Fruit fly (Drosophila melanogaster) whole organism, embryonic: ENCODE results near the gene Ankle2.

Experiments used
- B-H1 ChIP-seq: fragments of 200-800 bp; sonication (Bioruptor generic); IDR thresholded peaks from 3 replicates; pipeline ENCODE4 v1.3.6; 2022; ENCODE audit warnings: missing biosample characterization, missing genetic modification characterization
- CG17568 ChIP-seq: fragments of 200-800 bp; sonication (Bioruptor generic); optimal IDR thresholded peaks from 2 replicates; lab custom pipeline; 2018; ENCODE audit warnings: missing biosample characterization, mild to moderate bottlenecking, missing genetic modification characterization, moderate library complexity
- CG18619 ChIP-seq: fragments of 200-800 bp; sonication (Bioruptor generic); optimal IDR thresholded peaks from 3 replicates; lab custom pipeline; 2017; ENCODE audit warnings: missing biosample characterization, mild to moderate bottlenecking, missing genetic modification characterization
- CG2202 ChIP-seq: fragments of 200-800 bp; sonication (Bioruptor generic); optimal IDR thresholded peaks from 2 replicates; lab custom pipeline; 2018; ENCODE audit warnings: missing biosample characterization, mild to moderate bottlenecking, missing genetic modification characterization
- CG3847 ChIP-seq: fragments of 200-800 bp; sonication (Bioruptor generic); IDR thresholded peaks from 2 replicates; pipeline ENCODE4 v1.3.6; 2022; ENCODE audit warnings: missing biosample characterization, missing genetic modification characterization
- CG6765 ChIP-seq: fragments of 200-800 bp; sonication (Bioruptor generic); optimal IDR thresholded peaks from 3 replicates; lab custom pipeline; 2017; ENCODE audit warnings: missing biosample characterization, mild to moderate bottlenecking, missing genetic modification characterization
- CG6854 ChIP-seq: fragments of 200-800 bp; sonication (Bioruptor generic); optimal IDR thresholded peaks from 3 replicates; lab custom pipeline; 2017; ENCODE audit warnings: missing biosample characterization, mild to moderate bottlenecking, missing genetic modification characterization
- CG7271 ChIP-seq: fragments of 200-800 bp; sonication (Bioruptor generic); optimal IDR thresholded peaks from 2 replicates; lab custom pipeline; 2018; ENCODE audit warnings: missing biosample characterization, mild to moderate bottlenecking, missing genetic modification characterization, moderate library complexity
- CG7372 ChIP-seq: fragments of 200-800 bp; sonication (Bioruptor generic); IDR thresholded peaks from 2 replicates; pipeline ENCODE4 v1.3.6; 2022; ENCODE audit warnings: missing biosample characterization, missing genetic modification characterization
- CG7963 ChIP-seq: fragments of 200-800 bp; sonication (Bioruptor generic); IDR thresholded peaks from 3 replicates; pipeline ENCODE4 v1.3.6; 2022; ENCODE audit warnings: missing biosample characterization, missing genetic modification characterization; ENCODE audit not compliant: partially characterized antibody
- CG9797 ChIP-seq: fragments of 200-800 bp; sonication (Bioruptor generic); optimal IDR thresholded peaks from 3 replicates; lab custom pipeline; 2018; ENCODE audit warnings: missing biosample characterization, mild to moderate bottlenecking, missing genetic modification characterization
- Camta ChIP-seq: fragments of 200-800 bp; sonication (Bioruptor generic); optimal IDR thresholded peaks from 2 replicates; lab custom pipeline; 2016; ENCODE audit warnings: missing biosample characterization, missing genetic modification characterization
- Dek ChIP-seq: fragments of 200-800 bp; sonication (Bioruptor generic); optimal IDR thresholded peaks from 3 replicates; lab custom pipeline; 2019; ENCODE audit warnings: missing biosample characterization, mild to moderate bottlenecking, missing genetic modification characterization, moderate library complexity
- Doc3 ChIP-seq: fragments of 200-800 bp; sonication (Bioruptor generic); IDR thresholded peaks from 3 replicates; pipeline ENCODE4 v1.3.6; 2022; ENCODE audit warnings: missing biosample characterization, missing genetic modification characterization; ENCODE audit not compliant: partially characterized antibody
- ERR ChIP-seq: fragments of 200-800 bp; sonication (Bioruptor generic); optimal IDR thresholded peaks from 2 replicates; lab custom pipeline; 2016; ENCODE audit warnings: missing biosample characterization, missing genetic modification characterization
- Ets65A ChIP-seq: fragments of 200-800 bp; sonication (Bioruptor generic); peaks from one replicate; lab custom pipeline; 2016; ENCODE audit warnings: missing biosample characterization, missing genetic modification characterization
- HLH54F ChIP-seq: fragments of 200-800 bp; sonication (Bioruptor generic); optimal IDR thresholded peaks from 3 replicates; lab custom pipeline; 2016; ENCODE audit warnings: missing biosample characterization, missing genetic modification characterization
- Hr3 ChIP-seq: fragments of 200-800 bp; sonication (Bioruptor generic); optimal IDR thresholded peaks from 3 replicates; lab custom pipeline; 2016; ENCODE audit warnings: missing biosample characterization, missing genetic modification characterization
- MBD-R2 ChIP-seq: fragments of 200-800 bp; sonication (Bioruptor generic); IDR thresholded peaks from 2 replicates; pipeline ENCODE4 v1.3.6; 2022; ENCODE audit warnings: missing biosample characterization, missing genetic modification characterization
- Med ChIP-seq: fragments of 200-800 bp; sonication (Bioruptor generic); peaks from one replicate; lab custom pipeline; 2016; ENCODE audit warnings: missing biosample characterization, missing genetic modification characterization, mild to moderate bottlenecking, inconsistent platforms, moderate library complexity
- Nf-YC ChIP-seq: fragments of 200-800 bp; optimal IDR thresholded peaks from 3 replicates; lab custom pipeline; 2019; ENCODE audit warnings: missing biosample characterization, mild to moderate bottlenecking, missing genetic modification characterization, moderate library complexity
- Poxn ChIP-seq: fragments of 200-800 bp; sonication (Bioruptor generic); IDR thresholded peaks from 2 replicates; pipeline ENCODE4 v1.3.6; 2022; ENCODE audit warnings: missing biosample characterization, missing genetic modification characterization
- TFAM ChIP-seq: fragments of 200-800 bp; sonication (Bioruptor generic); optimal IDR thresholded peaks from 2 replicates; lab custom pipeline; 2017; ENCODE audit warnings: missing biosample characterization, missing genetic modification characterization, inconsistent platforms
- ab ChIP-seq: fragments of 200-800 bp; sonication (Bioruptor generic); optimal IDR thresholded peaks from 2 replicates; lab custom pipeline; 2016; ENCODE audit warnings: missing biosample characterization, missing genetic modification characterization
- cad ChIP-seq: fragments of >200 bp; optimal IDR thresholded peaks from 2 replicates; lab custom pipeline; 2017; ENCODE audit warnings: missing biosample characterization, missing genetic modification characterization
- da ChIP-seq: fragments of 200-800 bp; sonication (Bioruptor generic); optimal IDR thresholded peaks from 2 replicates; lab custom pipeline; 2016; ENCODE audit warnings: missing biosample characterization, missing genetic modification characterization
- dimm ChIP-seq: fragments of 200-800 bp; sonication (Bioruptor generic); IDR thresholded peaks from 2 replicates; pipeline ENCODE4 v1.3.6; 2022; ENCODE audit warnings: missing biosample characterization, missing genetic modification characterization
- disco-r ChIP-seq: fragments of 200-800 bp; sonication (Bioruptor generic); optimal IDR thresholded peaks from 2 replicates; lab custom pipeline; 2016; ENCODE audit warnings: missing biosample characterization, missing genetic modification characterization
- fru ChIP-seq: fragments of >200 bp; optimal IDR thresholded peaks from 2 replicates; lab custom pipeline; 2017
- ftz-f1 ChIP-seq: fragments of 200-800 bp; sonication (Bioruptor generic); optimal IDR thresholded peaks from 2 replicates; lab custom pipeline; 2016; ENCODE audit warnings: missing biosample characterization, missing genetic modification characterization
- insv ChIP-seq, 2 experiments: fragments of 200-800 bp; sonication (Bioruptor generic); optimal IDR thresholded peaks; 3 replicates each; lab custom pipeline; 2016 to 2018; ENCODE audit warnings: missing biosample characterization in 2 of 2, missing genetic modification characterization in 2 of 2
- inv ChIP-seq: fragments of 200-800 bp; sonication (Bioruptor generic); IDR thresholded peaks from 2 replicates; pipeline ENCODE4 v1.3.6; 2022; ENCODE audit warnings: missing biosample characterization, missing genetic modification characterization; ENCODE audit not compliant: partially characterized antibody
- lilli ChIP-seq: fragments of 200-800 bp; sonication (Bioruptor generic); optimal IDR thresholded peaks from 3 replicates; lab custom pipeline; 2016; ENCODE audit warnings: missing biosample characterization, missing genetic modification characterization
- lov ChIP-seq, 2 experiments: fragments of 200-800 bp in 1 of 2; fragments of >200 bp in 1 of 2; sonication (Bioruptor generic) in 1 of 2; IDR thresholded peaks in 1 of 2; optimal IDR thresholded peaks in 1 of 2; 2 replicates in 1 of 2; 3 replicates in 1 of 2; pipeline versions ENCODE4 v1.3.6 to Lab custom; 2017 to 2022; ENCODE audit warnings: missing biosample characterization in 1 of 2, missing genetic modification characterization in 1 of 2
- nau ChIP-seq: fragments of 200-800 bp; sonication (Bioruptor generic); optimal IDR thresholded peaks from 3 replicates; lab custom pipeline; 2017; ENCODE audit warnings: missing biosample characterization, mild to moderate bottlenecking, missing genetic modification characterization, missing genetic modification reagents
- odd ChIP-seq: fragments of 200-800 bp; sonication (Bioruptor generic); optimal IDR thresholded peaks from 2 replicates; lab custom pipeline; 2017; ENCODE audit warnings: missing biosample characterization, mild to moderate bottlenecking, missing genetic modification characterization
- onecut ChIP-seq: fragments of 200-800 bp; sonication (Bioruptor generic); IDR thresholded peaks from 2 replicates; pipeline ENCODE4 v1.3.6; 2022; ENCODE audit warnings: missing biosample characterization, missing genetic modification characterization
- psq ChIP-seq: fragments of 200-800 bp; sonication (Bioruptor generic); optimal IDR thresholded peaks from 2 replicates; lab custom pipeline; 2017; ENCODE audit warnings: missing biosample characterization, missing genetic modification characterization
- schlank ChIP-seq: fragments of 200-800 bp; sonication (Bioruptor generic); optimal IDR thresholded peaks from 2 replicates; lab custom pipeline; 2018; ENCODE audit warnings: missing biosample characterization, mild to moderate bottlenecking, missing genetic modification characterization
- sens ChIP-seq: fragments of 200-800 bp; sonication (Bioruptor generic); peaks from one replicate; lab custom pipeline; 2016; ENCODE audit warnings: missing biosample characterization, missing genetic modification characterization
- sna ChIP-seq: fragments of 200-800 bp; sonication (Bioruptor generic); IDR thresholded peaks from 2 replicates; pipeline ENCODE4 v1.3.6; 2022; ENCODE audit warnings: missing biosample characterization, missing genetic modification characterization; ENCODE audit not compliant: partially characterized antibody
- stwl ChIP-seq: fragments of 200-800 bp; sonication (Bioruptor generic); optimal IDR thresholded peaks from 3 replicates; lab custom pipeline; 2018; ENCODE audit warnings: missing biosample characterization, mild to moderate bottlenecking, missing genetic modification characterization, moderate library complexity
- sug ChIP-seq: fragments of 200-800 bp; optimal IDR thresholded peaks from 2 replicates; lab custom pipeline; 2019; ENCODE audit warnings: missing biosample characterization, mild to moderate bottlenecking, missing genetic modification characterization, moderate library complexity
- twi ChIP-seq: fragments of 200-800 bp; optimal IDR thresholded peaks from 2 replicates; lab custom pipeline; 2019; ENCODE audit warnings: missing biosample characterization, mild to moderate bottlenecking, missing genetic modification characterization, moderate library complexity

Gene Ankle2

DNA sequence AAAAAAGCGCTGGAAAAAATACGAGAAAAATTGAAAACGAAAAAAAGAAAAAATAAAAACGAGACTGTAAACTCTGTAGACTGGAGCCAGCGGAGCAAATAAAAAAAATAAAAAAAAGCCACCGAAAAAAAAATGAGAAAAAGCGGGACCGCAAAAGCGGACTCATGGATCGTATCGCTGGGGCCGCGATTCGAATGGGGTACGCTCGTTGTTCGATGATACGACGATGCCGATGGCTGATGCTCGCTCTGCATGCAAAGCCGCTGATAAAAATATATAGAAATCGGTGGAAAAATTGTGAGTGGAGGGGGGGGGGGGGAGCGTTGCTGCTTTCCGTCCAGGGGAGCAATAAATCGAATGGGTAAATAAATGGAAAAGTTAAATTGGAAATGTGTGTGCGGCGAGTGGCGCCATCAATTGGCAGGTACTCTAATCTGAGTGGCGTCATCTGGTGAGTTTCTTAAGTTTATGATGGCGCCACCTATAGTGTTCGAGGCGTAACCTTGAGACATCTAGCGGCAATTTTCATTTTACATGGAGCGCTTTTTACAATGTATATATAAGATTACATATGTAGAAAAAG, 47.4 kb downstream of the Ankle2 start (continued):
- TF ChIP-seq sug (tag; lab: Kevin White, UChicago) (peak; percentile 45), Doc3 (GFP tag; lab: Robert Waterston, UW) (no peak), Hr3 (GFP tag; lab: Kevin White, UChicago) (peak; percentile 74), Camta (peak; percentile 11), schlank (tag; lab: Kevin White, UChicago) (no peak), da (GFP tag; lab: Kevin White, UChicago) (peak; percentile 54), ab (GFP tag; lab: Kevin White, UChicago) (peak; percentile 25), CG6765 (no peak), twi (peak; percentile 9), stwl (no peak), CG7963 (no peak), Ets65A (GFP tag; lab: Kevin White, UChicago) (peak; percentile 83), CG6854 (GFP tag; lab: Kevin White, UChicago) (no peak), inv (no peak), fru (lab: Kevin White, UChicago) (no peak), Poxn (GFP tag; lab: Robert Waterston, UW) (peak; percentile 42; the same call in 1 of the 2 replicates), TFAM (GFP tag; lab: Kevin White, UChicago) (no peak), CG17568 (GFP tag; lab: Kevin White, UChicago) (no peak), Med (GFP tag; lab: Kevin White, UChicago) (peak; percentile 94), lov (optimal IDR thresholded peaks at IDR 0.05; lab: Kevin White, UChicago) (no peak), lov (GFP tag; IDR thresholded peaks at IDR 0.05; lab: Robert Waterston, UW) (peak; percentile 69; the same call in 1 of the 3 replicates), CG18619 (peak; percentile 34), sens (GFP tag; lab: Kevin White, UChicago) (peak; percentile 86), odd (GFP tag; lab: Kevin White, UChicago) (peak; percentile 24), Nf-YC (tag; lab: Kevin White, UChicago) (peak; percentile 27), ftz-f1 (GFP tag; lab: Kevin White, UChicago) (peak; percentile 67), ERR (GFP tag; lab: Kevin White, UChicago) (no peak), CG3847 (GFP tag; lab: Robert Waterston, UW) (peak; percentile 76), nau (GFP tag; lab: Kevin White, UChicago) (no peak), dimm (GFP tag; lab: Robert Waterston, UW) (peak; percentile 42; the same call in 1 of the 2 replicates), cad (GFP tag; lab: Kevin White, UChicago) (no peak), MBD-R2 (GFP tag; lab: Robert Waterston, UW) (no peak), B-H1 (peak; percentile 64), onecut (GFP tag; lab: Robert Waterston, UW) (peak; percentile 88), CG7372 (peak; percentile 66; the same call in 1 of the 2 replicates), CG9797 (GFP tag; lab: Kevin White, UChicago) (peak; percentile 6), insv (GFP tag; optimal IDR thresholded peaks at IDR 0.05; lab: Kevin White, UChicago) (peak in 1 of 2 experiments; percentile 63), lilli (GFP tag; lab: Kevin White, UChicago) (peak; percentile 55), disco-r (GFP tag; lab: Kevin White, UChicago) (no peak), CG2202 (tag; lab: Kevin White, UChicago) (no peak), HLH54F (GFP tag; lab: Kevin White, UChicago) (peak; percentile 38), psq (no peak), sna (GFP tag; lab: Robert Waterston, UW) (no peak), Dek (no peak), CG7271 (no peak)
